Worm (Caenorhabditis elegans): ENCODE results near the gene gtf-2H1.

ce11 chrIV:244843-245242 is 13.3 kb upstream of the gtf-2H1 start, which contains the start of gene aass-1:
- TF ChIP-seq ccch-3 (GFP tag; optimal IDR thresholded peaks at IDR 0.05) (no peak), him-1 (tag; optimal IDR thresholded peaks at IDR 0.05) (no peak)

Measured in whole organism, young adult.